Fruit fly (Drosophila melanogaster) whole organism, embryonic: Measurements from ENCODE around the gene Targ1.

ENCODE experiments used
- Atf6 ChIP-seq: fragments of 200-800 bp; sonication (Bioruptor generic); IDR thresholded peaks from 2 replicates; pipeline ENCODE4 v1.3.6; 2022; ENCODE audit warnings: missing biosample characterization, missing genetic modification characterization
- CG10462 ChIP-seq: fragments of 200-800 bp; sonication (Bioruptor generic); optimal IDR thresholded peaks from 2 replicates; lab custom pipeline; 2016; ENCODE audit warnings: missing biosample characterization, missing genetic modification characterization
- CG10543 ChIP-seq: fragments of 200-800 bp; sonication (Bioruptor generic); optimal IDR thresholded peaks from 3 replicates; lab custom pipeline; 2017; ENCODE audit warnings: missing biosample characterization, mild to moderate bottlenecking, missing genetic modification characterization, moderate library complexity
- CG10959 ChIP-seq: fragments of 200-800 bp; sonication (Bioruptor generic); IDR thresholded peaks from 2 replicates; pipeline ENCODE4 v1.3.6; 2022; ENCODE audit warnings: missing biosample characterization, missing genetic modification characterization
- CG10979 ChIP-seq: fragments of 200-800 bp; sonication (Bioruptor generic); optimal IDR thresholded peaks from 2 replicates; lab custom pipeline; 2018; ENCODE audit warnings: missing biosample characterization, mild to moderate bottlenecking, missing genetic modification characterization, moderate library complexity
- CG13296 ChIP-seq: fragments of 200-800 bp; sonication (Bioruptor generic); optimal IDR thresholded peaks from 3 replicates; lab custom pipeline; 2018; ENCODE audit warnings: missing biosample characterization, mild to moderate bottlenecking, missing genetic modification characterization
- CG13424 ChIP-seq: fragments of 200-800 bp; sonication (Bioruptor generic); optimal IDR thresholded peaks from 2 replicates; lab custom pipeline; 2019; ENCODE audit warnings: missing biosample characterization, mild to moderate bottlenecking, missing genetic modification characterization, moderate library complexity
- CG14860 ChIP-seq: fragments of 200-800 bp; sonication (Bioruptor generic); IDR thresholded peaks from 3 replicates; pipeline ENCODE4 v1.3.6; 2022; ENCODE audit warnings: missing biosample characterization, missing genetic modification characterization; ENCODE audit not compliant: partially characterized antibody
- CG15073 ChIP-seq: fragments of 200-800 bp; sonication (Bioruptor generic); optimal IDR thresholded peaks from 2 replicates; lab custom pipeline; 2016; ENCODE audit warnings: missing biosample characterization, missing genetic modification characterization
- CG1529 ChIP-seq: fragments of 200-800 bp; sonication (Bioruptor generic); optimal IDR thresholded peaks from 3 replicates; lab custom pipeline; 2018; ENCODE audit warnings: missing biosample characterization, missing genetic modification characterization
- CG17385 ChIP-seq: fragments of 200-800 bp; sonication (Bioruptor generic); optimal IDR thresholded peaks from 3 replicates; lab custom pipeline; 2018; ENCODE audit warnings: missing biosample characterization, mild to moderate bottlenecking, missing genetic modification characterization
- CG17802 ChIP-seq: fragments of 200-800 bp; sonication (Bioruptor generic); optimal IDR thresholded peaks from 2 replicates; lab custom pipeline; 2018; ENCODE audit warnings: missing biosample characterization, mild to moderate bottlenecking, missing genetic modification characterization, moderate library complexity
- CG18476 ChIP-seq: fragments of 200-800 bp; sonication (Bioruptor generic); optimal IDR thresholded peaks from 2 replicates; lab custom pipeline; 2016; ENCODE audit warnings: missing biosample characterization, mild to moderate bottlenecking, missing genetic modification characterization
- CG2678 ChIP-seq: fragments of 200-800 bp; sonication (Bioruptor generic); optimal IDR thresholded peaks from 3 replicates; lab custom pipeline; 2019; ENCODE audit warnings: missing biosample characterization, mild to moderate bottlenecking, missing genetic modification characterization, moderate library complexity
- CG2712 ChIP-seq: fragments of 200-800 bp; optimal IDR thresholded peaks from 3 replicates; lab custom pipeline; 2019; ENCODE audit warnings: missing biosample characterization, mild to moderate bottlenecking, missing genetic modification characterization, moderate library complexity
- CG7928 ChIP-seq: fragments of 200-800 bp; sonication (Bioruptor generic); optimal IDR thresholded peaks from 2 replicates; lab custom pipeline; 2017; ENCODE audit warnings: missing biosample characterization, mild to moderate bottlenecking, missing genetic modification characterization
- CG8359 ChIP-seq: fragments of 200-800 bp; sonication (Bioruptor generic); optimal IDR thresholded peaks from 2 replicates; lab custom pipeline; 2017; ENCODE audit warnings: missing biosample characterization, mild to moderate bottlenecking, missing genetic modification characterization, borderline replicate concordance
- CG9215 ChIP-seq: fragments of 200-800 bp; sonication (Bioruptor generic); IDR thresholded peaks from 2 replicates; pipeline ENCODE4 v1.3.6; 2022; ENCODE audit warnings: missing biosample characterization, missing genetic modification characterization
- E2f1 ChIP-seq: fragments of 200-800 bp; sonication (Bioruptor generic); IDR thresholded peaks from 2 replicates; pipeline ENCODE4 v1.3.6; 2022; ENCODE audit warnings: missing biosample characterization, missing genetic modification characterization
- Ets65A ChIP-seq: fragments of 200-800 bp; sonication (Bioruptor generic); peaks from one replicate; lab custom pipeline; 2016; ENCODE audit warnings: missing biosample characterization, missing genetic modification characterization
- Ets97D ChIP-seq: fragments of 200-800 bp; sonication (Bioruptor generic); optimal IDR thresholded peaks from 3 replicates; lab custom pipeline; 2016; ENCODE audit warnings: missing biosample characterization, missing genetic modification characterization
- Hr51 ChIP-seq, 2 experiments: fragments of 200-800 bp; sonication (Bioruptor generic); optimal IDR thresholded peaks; 2 replicates in 1 of 2; 3 replicates in 1 of 2; lab custom pipeline; 2016 to 2018; ENCODE audit warnings: missing biosample characterization in 2 of 2, missing genetic modification characterization in 2 of 2, mild to moderate bottlenecking in 1 of 2, moderate library complexity in 1 of 2
- Hsf ChIP-seq: fragments of 200-800 bp; sonication (Bioruptor generic); optimal IDR thresholded peaks from 3 replicates; lab custom pipeline; 2016; ENCODE audit warnings: missing biosample characterization, missing genetic modification characterization
- MBD-R2 ChIP-seq: fragments of 200-800 bp; sonication (Bioruptor generic); IDR thresholded peaks from 2 replicates; pipeline ENCODE4 v1.3.6; 2022; ENCODE audit warnings: missing biosample characterization, missing genetic modification characterization
- Med ChIP-seq: fragments of 200-800 bp; sonication (Bioruptor generic); peaks from one replicate; lab custom pipeline; 2016; ENCODE audit warnings: missing biosample characterization, missing genetic modification characterization, mild to moderate bottlenecking, inconsistent platforms, moderate library complexity
- Nf-YA ChIP-seq: fragments of 200-800 bp; sonication (Bioruptor generic); IDR thresholded peaks from 2 replicates; pipeline ENCODE4 v1.3.6; 2022; ENCODE audit warnings: missing biosample characterization, missing genetic modification characterization
- Ptx1 ChIP-seq: fragments of 200-800 bp; sonication (Bioruptor generic); IDR thresholded peaks from 2 replicates; pipeline ENCODE4 v1.3.6; 2022; ENCODE audit warnings: missing biosample characterization, missing genetic modification characterization
- Sox100B ChIP-seq: fragments of 200-800 bp; sonication (Bioruptor generic); optimal IDR thresholded peaks from 3 replicates; lab custom pipeline; 2018; ENCODE audit warnings: missing biosample characterization, mild to moderate bottlenecking, missing genetic modification characterization
- Spps ChIP-seq: fragments of 200-800 bp; sonication (Bioruptor generic); optimal IDR thresholded peaks from 2 replicates; lab custom pipeline; 2018; ENCODE audit warnings: missing biosample characterization, mild to moderate bottlenecking, missing genetic modification characterization
- Ssrp ChIP-seq: fragments of 200-800 bp; sonication (Bioruptor generic); optimal IDR thresholded peaks from 2 replicates; lab custom pipeline; 2018; ENCODE audit warnings: missing biosample characterization, mild to moderate bottlenecking, missing genetic modification characterization, moderate library complexity
- ara ChIP-seq: fragments of 200-800 bp; sonication (Bioruptor generic); IDR thresholded peaks from 2 replicates; pipeline ENCODE4 v1.3.6; 2022; ENCODE audit warnings: missing biosample characterization, missing genetic modification characterization
- ase ChIP-seq: fragments of 200-800 bp; sonication (Bioruptor generic); IDR thresholded peaks from 3 replicates; pipeline ENCODE4 v1.3.6; 2022; ENCODE audit warnings: missing biosample characterization, missing genetic modification characterization
- crol ChIP-seq: fragments of 200-800 bp; sonication (Bioruptor generic); IDR thresholded peaks from 2 replicates; pipeline ENCODE4 v1.3.6; 2022; ENCODE audit warnings: missing biosample characterization, missing genetic modification characterization
- da ChIP-seq: fragments of 200-800 bp; sonication (Bioruptor generic); optimal IDR thresholded peaks from 2 replicates; lab custom pipeline; 2016; ENCODE audit warnings: missing biosample characterization, missing genetic modification characterization
- dati ChIP-seq: fragments of 200-800 bp; sonication (Bioruptor generic); IDR thresholded peaks from 2 replicates; pipeline ENCODE4 v1.3.6; 2022; ENCODE audit warnings: missing biosample characterization, missing genetic modification characterization
- dm ChIP-seq: fragments of 200-800 bp; sonication (Bioruptor generic); optimal IDR thresholded peaks from 3 replicates; lab custom pipeline; 2016; ENCODE audit warnings: missing biosample characterization, missing genetic modification characterization
- dysf ChIP-seq: fragments of 200-800 bp; sonication (Bioruptor generic); IDR thresholded peaks from 3 replicates; pipeline ENCODE4 v1.3.6; 2022; ENCODE audit warnings: missing biosample characterization, missing genetic modification characterization
- gce ChIP-seq: fragments of 200-800 bp; sonication (Bioruptor generic); IDR thresholded peaks from 3 replicates; pipeline ENCODE4 v1.3.6; 2022; ENCODE audit warnings: missing biosample characterization, missing genetic modification characterization
- gem ChIP-seq: fragments of 200-800 bp; sonication (Bioruptor generic); optimal IDR thresholded peaks from 2 replicates; lab custom pipeline; 2019; ENCODE audit warnings: missing biosample characterization, mild to moderate bottlenecking, missing genetic modification characterization, moderate library complexity
- ham ChIP-seq: fragments of 200-800 bp; sonication (Bioruptor generic); IDR thresholded peaks from 2 replicates; pipeline ENCODE4 v1.3.6; 2022; ENCODE audit warnings: missing biosample characterization, missing genetic modification characterization
- hbn ChIP-seq: fragments of 200-800 bp; sonication (Bioruptor generic); IDR thresholded peaks from 2 replicates; pipeline ENCODE4 v1.3.6; 2022; ENCODE audit warnings: missing biosample characterization, missing genetic modification characterization; ENCODE audit not compliant: partially characterized antibody
- jigr1 ChIP-seq: fragments of 200-800 bp; sonication (Bioruptor generic); IDR thresholded peaks from 3 replicates; pipeline ENCODE4 v1.3.6; 2022; ENCODE audit warnings: missing biosample characterization, missing genetic modification characterization
- lab ChIP-seq: fragments of 200-800 bp; sonication (Bioruptor generic); optimal IDR thresholded peaks from 3 replicates; lab custom pipeline; 2017; ENCODE audit warnings: missing biosample characterization, missing genetic modification characterization, mild to moderate bottlenecking, moderate library complexity, missing genetic modification reagents
- mld ChIP-seq: fragments of 200-800 bp; sonication (Bioruptor generic); IDR thresholded peaks from 3 replicates; pipeline ENCODE4 v1.3.6; 2022; ENCODE audit warnings: missing biosample characterization, missing genetic modification characterization; ENCODE audit not compliant: partially characterized antibody
- pan ChIP-seq, 4 experiments: fragments of >200 bp in 3 of 4; fragments of 200-800 bp in 1 of 4; sonication (Bioruptor generic) in 1 of 4; optimal IDR thresholded peaks in 3 of 4; IDR thresholded peaks in 1 of 4; 2 replicates each; pipeline versions ENCODE4 v1.3.6 to Lab custom; 2017 to 2022; ENCODE audit warnings: missing biosample characterization in 2 of 4, missing genetic modification characterization in 2 of 4, mixed read lengths in 1 of 4
- pho ChIP-seq: fragments of 200-800 bp; sonication (Bioruptor generic); optimal IDR thresholded peaks from 2 replicates; lab custom pipeline; 2016; ENCODE audit warnings: missing biosample characterization, missing genetic modification characterization
- psq ChIP-seq: fragments of 200-800 bp; sonication (Bioruptor generic); optimal IDR thresholded peaks from 2 replicates; lab custom pipeline; 2017; ENCODE audit warnings: missing biosample characterization, missing genetic modification characterization
- schlank ChIP-seq: fragments of 200-800 bp; sonication (Bioruptor generic); optimal IDR thresholded peaks from 2 replicates; lab custom pipeline; 2018; ENCODE audit warnings: missing biosample characterization, mild to moderate bottlenecking, missing genetic modification characterization
- ttk ChIP-seq: fragments of 200-800 bp; sonication (Bioruptor generic); IDR thresholded peaks from 2 replicates; pipeline ENCODE4 v2.1.2; 2022; ENCODE audit warnings: missing biosample characterization, missing genetic modification characterization
- vvl ChIP-seq: fragments of 200-800 bp; sonication (Bioruptor generic); IDR thresholded peaks from 2 replicates; pipeline ENCODE4 v1.3.6; 2022; ENCODE audit warnings: missing biosample characterization, missing genetic modification characterization
- zen ChIP-seq: fragments of 200-800 bp; sonication (Bioruptor generic); optimal IDR thresholded peaks from 3 replicates; lab custom pipeline; 2018; ENCODE audit warnings: missing biosample characterization, mild to moderate bottlenecking, missing genetic modification characterization, moderate library complexity

Gene Targ1

DNA sequence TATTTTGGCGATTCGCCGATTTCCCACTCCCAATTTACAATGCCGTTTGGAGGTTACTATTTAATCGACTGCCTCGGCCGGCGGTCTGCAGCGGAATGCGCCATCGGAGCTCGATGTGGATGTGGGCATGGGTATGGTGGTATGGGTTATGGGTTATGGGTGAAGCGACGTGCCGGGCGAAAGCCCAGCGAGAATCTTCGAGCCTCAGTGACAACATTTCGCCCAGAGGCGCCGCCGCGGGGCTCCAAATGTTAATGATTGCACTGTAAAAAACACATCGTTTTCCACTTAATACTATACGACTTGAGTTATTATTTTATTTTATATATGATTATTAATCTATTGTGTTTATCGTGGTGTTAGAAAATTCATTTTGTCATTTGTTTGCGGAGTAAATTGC lies 2.1 kb downstream of the Targ1 start (continued):
- TF ChIP-seq Hsf (no peak), CG17802 (no peak), CG10462 (GFP tag; lab: Kevin White, UChicago) (no peak), zen (tag; lab: Kevin White, UChicago) (no peak), CG1529 (GFP tag; lab: Kevin White, UChicago) (no peak), psq (GFP tag; lab: Kevin White, UChicago) (no peak), CG13296 (GFP tag; lab: Kevin White, UChicago) (no peak), ham (GFP tag; lab: Robert Waterston, UW) (no peak), gce (0 out of 3 replicates have a peak, but pooled peaks have one; percentile 55), CG18476 (GFP tag; lab: Kevin White, UChicago) (no peak), Hr51 (GFP tag; optimal IDR thresholded peaks at IDR 0.05; lab: Kevin White, UChicago) (no peak), da (GFP tag; lab: Kevin White, UChicago) (no peak), CG2712 (peak; percentile 23), crol (GFP tag; lab: Robert Waterston, UW) (0 out of 2 replicates have a peak, but pooled peaks have one; percentile 33), Atf6 (GFP tag; lab: Robert Waterston, UW) (no peak), jigr1 (no peak), schlank (tag; lab: Kevin White, UChicago) (no peak), ase (GFP tag; lab: Robert Waterston, UW) (no peak), Ssrp (tag; lab: Kevin White, UChicago) (no peak), mld (no peak), CG17385 (GFP tag; lab: Kevin White, UChicago) (peak; percentile 3), Ets97D (GFP tag; lab: Kevin White, UChicago) (no peak), dysf (GFP tag; lab: Robert Waterston, UW) (0 out of 3 replicates have a peak, but pooled peaks have one; percentile 18), CG10543 (peak; percentile 25), MBD-R2 (no peak), dati (GFP tag; lab: Robert Waterston, UW) (no peak), pan (optimal IDR thresholded peaks at IDR 0.05; lab: Kevin White, UChicago) (no peak), pan (GFP tag; optimal IDR thresholded peaks at IDR 0.05 in 1 of 2, IDR thresholded peaks at IDR 0.05 in 1 of 2) (peak in 1 of 2 experiments; percentile 26), CG7928 (GFP tag; lab: Kevin White, UChicago) (no peak), E2f1 (GFP tag; lab: Robert Waterston, UW) (no peak), Sox100B (GFP tag; lab: Kevin White, UChicago) (peak; percentile 8), CG10979 (tag; lab: Kevin White, UChicago) (no peak), Med (GFP tag; lab: Kevin White, UChicago) (peak; percentile 29), Nf-YA (GFP tag; lab: Robert Waterston, UW) (0 out of 2 replicates have a peak, but pooled peaks have one; percentile 8), lab (no peak), hbn (GFP tag; lab: Robert Waterston, UW) (no peak), Spps (tag; lab: Kevin White, UChicago) (no peak), vvl (GFP tag; lab: Robert Waterston, UW) (0 out of 2 replicates have a peak, but pooled peaks have one; percentile 30), pho (GFP tag; lab: Kevin White, UChicago) (no peak), ara (GFP tag; lab: Robert Waterston, UW) (no peak), CG10959 (GFP tag; lab: Robert Waterston, UW) (no peak), CG8359 (no peak), CG14860 (GFP tag; lab: Robert Waterston, UW) (no peak), dm (no peak), CG13424 (tag; lab: Kevin White, UChicago) (no peak), gem (peak; percentile 27), ttk (GFP tag; lab: Robert Waterston, UW) (peak; percentile 53; the same call in 1 of the 2 replicates), CG15073 (GFP tag; lab: Kevin White, UChicago) (no peak), Ptx1 (no peak), CG2678 (peak; percentile 10), Ets65A (GFP tag; lab: Kevin White, UChicago) (peak; percentile 13), CG9215 (GFP tag; lab: Robert Waterston, UW) (no peak)
